Worm (Caenorhabditis elegans) whole organism, L2 larva: ENCODE measurements around the gene gly-8.

Experiments
- lsy-2 ChIP-seq, 2 experiments: fragments of 150-350 bp in 1 of 2; sonication (generic microtip) in 1 of 2; optimal IDR thresholded peaks; 2 replicates each; lab custom pipeline; 2014 to 2017; ENCODE audit warnings: missing biosample characterization in 2 of 2, missing genetic modification characterization in 2 of 2
- nhr-10 ChIP-seq: sonication (generic microtip); optimal IDR thresholded peaks from 2 replicates; lab custom pipeline; 2017; ENCODE audit warnings: missing biosample characterization, missing genetic modification characterization
- nhr-11 ChIP-seq: fragments of 150-350 bp; optimal IDR thresholded peaks from 2 replicates; lab custom pipeline; 2014; ENCODE audit warnings: missing biosample characterization, missing genetic modification characterization
- nhr-6 ChIP-seq: fragments of 150-350 bp; optimal IDR thresholded peaks from 2 replicates; lab custom pipeline; 2014; ENCODE audit warnings: missing biosample characterization, missing genetic modification characterization
- snpc-4 ChIP-seq: fragments of 150-350 bp; optimal IDR thresholded peaks from 2 replicates; lab custom pipeline; 2014; ENCODE audit warnings: missing biosample characterization, missing genetic modification characterization
- unc-55 ChIP-seq: fragments of 150-350 bp; sonication (generic microtip); optimal IDR thresholded peaks from 3 replicates; lab custom pipeline; 2014; ENCODE audit warnings: missing biosample characterization, missing genetic modification reagents, missing genetic modification characterization
- ztf-1 ChIP-seq: fragments of 200-800 bp; sonication (Bioruptor generic); conservative IDR thresholded peaks from 2 replicates; pipeline ENCODE4 v1.3.6; 2022; ENCODE audit warnings: missing genetic modification characterization, missing compliant biosample characterization

DNA sequence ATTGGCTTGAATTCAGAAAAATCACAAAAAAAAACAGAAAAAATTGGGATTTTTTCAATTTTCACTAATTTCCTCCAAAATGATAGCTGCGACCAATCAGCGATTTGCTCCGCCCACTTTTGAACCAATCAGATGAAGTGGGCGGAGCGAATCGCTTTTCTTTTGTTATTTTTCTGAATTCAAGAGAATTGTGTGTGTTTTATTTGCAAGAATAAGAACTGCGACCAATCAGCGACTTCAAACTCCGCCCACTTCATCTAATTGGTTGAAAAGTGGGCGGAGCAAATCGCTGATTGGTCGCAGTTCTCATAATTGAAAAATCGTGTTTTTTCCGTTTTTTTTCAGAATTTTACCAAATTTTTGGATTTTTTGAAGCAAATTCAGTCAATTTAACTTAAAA is 42.5 kb upstream of the gly-8 start:
- TF ChIP-seq nhr-6: no peak
- TF ChIP-seq unc-55: no peak
- no peak for TF ChIP-seq lsy-2 (tag; optimal IDR thresholded peaks at IDR 0.05; lab: Kevin White, UChicago)
- TF ChIP-seq nhr-11 (tag; lab: Kevin White, UChicago): no peak
- no peak for TF ChIP-seq snpc-4 (tag; lab: Kevin White, UChicago)
- TF ChIP-seq ztf-1 (GFP tag; lab: Robert Waterston, UW): no peak
- no peak for TF ChIP-seq nhr-10
